Fruit fly (Drosophila melanogaster) whole organism, prepupa: ENCODE data around the gene RpL40.

Source experiments
- CG11902 ChIP-seq: fragments of 200-800 bp; sonication (Bioruptor generic); optimal IDR thresholded peaks from 3 replicates; lab custom pipeline; 2016; ENCODE audit warnings: missing biosample characterization, missing genetic modification characterization
- CG15336 ChIP-seq: fragments of 200-800 bp; sonication (Bioruptor generic); IDR thresholded peaks from 2 replicates; pipeline ENCODE4 v1.3.6; 2022; ENCODE audit warnings: missing biosample characterization, missing genetic modification characterization
- CG3032 ChIP-seq: fragments of 200-800 bp; optimal IDR thresholded peaks from 2 replicates; lab custom pipeline; 2019; ENCODE audit warnings: missing biosample characterization, mild to moderate bottlenecking, missing genetic modification characterization, moderate library complexity
- CG6854 ChIP-seq: fragments of 200-800 bp; sonication (Bioruptor generic); optimal IDR thresholded peaks from 2 replicates; lab custom pipeline; 2017; ENCODE audit warnings: missing biosample characterization, mild to moderate bottlenecking, missing genetic modification characterization
- CG8119 ChIP-seq: fragments of 200-800 bp; sonication (Bioruptor generic); IDR thresholded peaks from 3 replicates; pipeline ENCODE4 v1.3.6; 2022; ENCODE audit warnings: missing biosample characterization, missing genetic modification characterization
- CG8632 ChIP-seq: fragments of 200-800 bp; sonication (Bioruptor generic); optimal IDR thresholded peaks from 3 replicates; lab custom pipeline; 2016; ENCODE audit warnings: missing biosample characterization, missing genetic modification characterization
- vri ChIP-seq: fragments of 200-800 bp; sonication (Bioruptor generic); optimal IDR thresholded peaks from 3 replicates; lab custom pipeline; 2016; ENCODE audit warnings: missing biosample characterization, mild to moderate bottlenecking, missing genetic modification characterization

RpL40 gene

dm6 chr2L:4257272-4257671 is 29.8 kb downstream of the RpL40 start, which contains the start of gene CG15425:
CG15425 (plus strand) TSS chr2L:4257572.
- no peak for TF ChIP-seq CG3032 (tag; lab: Kevin White, UChicago)
- no peak for TF ChIP-seq CG6854
- TF ChIP-seq CG15336 (GFP tag; lab: Robert Waterston, UW): no peak
- TF ChIP-seq CG11902 (GFP tag; lab: Kevin White, UChicago): no peak
- TF ChIP-seq CG8119: no peak
- TF ChIP-seq vri (GFP tag; lab: Kevin White, UChicago): no peak
- TF ChIP-seq CG8632 (GFP tag; lab: Kevin White, UChicago): no peak
